Worm (Caenorhabditis elegans): ENCODE data around the gene C49G7.12.

DNA sequence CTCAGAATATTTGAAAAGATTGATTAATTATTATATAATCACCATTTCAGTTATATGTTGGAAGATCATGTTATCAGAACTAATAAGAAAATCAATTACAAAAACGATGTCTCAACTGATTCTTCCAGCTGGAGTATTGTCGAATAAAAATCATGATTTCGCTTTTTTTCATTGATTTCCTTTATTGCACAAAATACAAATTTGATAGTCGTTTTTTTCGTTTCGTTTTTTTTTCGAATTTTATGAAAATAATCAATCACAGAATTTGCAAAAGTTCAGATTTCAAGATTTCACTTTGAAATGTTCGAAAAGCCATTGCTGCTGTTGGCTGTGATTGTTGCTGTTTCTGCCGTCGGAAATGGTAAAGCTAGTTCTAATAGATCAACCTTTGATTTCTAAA is 2.4 kb upstream of the C49G7.12 start, which contains the start of gene C49G7.13:
- TF ChIP-seq flt-1 (GFP tag; IDR thresholded peaks at IDR 0.05) (no peak), ztf-29 (GFP tag; IDR thresholded peaks at IDR 0.05) (no peak), T22C8.4 (GFP tag; IDR thresholded peaks at IDR 0.05) (no peak), tab-1 (GFP tag; IDR thresholded peaks at IDR 0.05) (no peak), med-1 (GFP tag; optimal IDR thresholded peaks at IDR 0.05; ENCODE audit: insufficient read depth) (no peak)

All from whole organism, midembryonic.